Worm (Caenorhabditis elegans): ENCODE data around the gene F54D10.4.

ce11 chrII:3785257-3785656 is 21.6 kb downstream of the F54D10.4 start, which contains the start of gene T24E12.1:
- TF ChIP-seq hmg-4 (GFP tag; optimal IDR thresholded peaks at IDR 0.05), result no peak
- TF ChIP-seq aly-1 (tag; optimal IDR thresholded peaks at IDR 0.05), result no peak
- no peak for TF ChIP-seq pes-1 (GFP tag; IDR thresholded peaks at IDR 0.05)
- no peak for TF ChIP-seq flt-1 (GFP tag; IDR thresholded peaks at IDR 0.05)
- no peak for TF ChIP-seq tbx-11 (GFP tag; IDR thresholded peaks at IDR 0.05)
- TF ChIP-seq ama-1 (optimal IDR thresholded peaks at IDR 0.05), result no peak

Measured in whole organism, early embryonic.